Worm (Caenorhabditis elegans) whole organism, L4 larva: ENCODE measurements around the gene nhr-103.
A peak's percentile ranks its signal among the peaks of the same experiment; 100 is the strongest.

ENCODE experiments used
- aha-1 ChIP-seq: fragments of 150-350 bp; peaks from one replicate; lab custom pipeline; 2014; ENCODE audit warnings: missing biosample characterization, missing genetic modification characterization
- ceh-28 ChIP-seq: fragments of 150-350 bp; optimal IDR thresholded peaks from 2 replicates; lab custom pipeline; 2014; ENCODE audit warnings: missing biosample characterization, missing genetic modification reagents, missing genetic modification characterization
- dmd-6 ChIP-seq: fragments of 200-800 bp; sonication (Bioruptor generic); IDR thresholded peaks from 2 replicates; pipeline ENCODE4 v1.3.6; 2022; ENCODE audit warnings: missing genetic modification reagents, missing genetic modification characterization, missing compliant biosample characterization
- duxl-1 ChIP-seq: sonication (generic microtip); optimal IDR thresholded peaks from 2 replicates; lab custom pipeline; 2016; ENCODE audit warnings: mild to moderate bottlenecking, missing genetic modification characterization, moderate library complexity, missing compliant biosample characterization; ENCODE audit not compliant: poor library complexity
- lin-13 ChIP-seq: fragments of 150-350 bp; optimal IDR thresholded peaks from 2 replicates; lab custom pipeline; 2014; ENCODE audit warnings: missing biosample characterization, missing genetic modification reagents, missing genetic modification characterization
- lsy-2 ChIP-seq, 2 experiments: fragments of 150-350 bp in 1 of 2; sonication (generic microtip) in 1 of 2; optimal IDR thresholded peaks; 2 replicates each; lab custom pipeline; 2014 to 2017; ENCODE audit warnings: missing biosample characterization in 2 of 2, missing genetic modification characterization in 2 of 2
- nhr-237 ChIP-seq: sonication (generic microtip); optimal IDR thresholded peaks from 2 replicates; lab custom pipeline; 2017; ENCODE audit warnings: missing biosample characterization, missing genetic modification characterization
- pqm-1 ChIP-seq: sonication (generic microtip); optimal IDR thresholded peaks from 2 replicates; lab custom pipeline; 2017; ENCODE audit warnings: missing biosample characterization, missing genetic modification characterization
- saeg-2 ChIP-seq: fragments of 200-800 bp; sonication (Bioruptor generic); IDR thresholded peaks from 2 replicates; pipeline ENCODE4 v1.3.6; 2022; ENCODE audit warnings: missing genetic modification reagents, missing genetic modification characterization, missing compliant biosample characterization
- unc-62 ChIP-seq, 3 experiments: fragments of 150-350 bp in 1 of 3; sonication (generic microtip); optimal IDR thresholded peaks in 2 of 3; peaks in 1 of 3; 1 replicate in 1 of 3; 2 replicates in 2 of 3; lab custom pipeline; 2014 to 2017; ENCODE audit warnings: missing biosample characterization in 3 of 3, missing genetic modification characterization in 3 of 3, missing genetic modification reagents in 3 of 3, missing genotype in 1 of 3

ce11 chrV:2177307-2177764, 47.9 kb upstream of the nhr-103 start, which contains the start of gene srbc-17:
- TF ChIP-seq lsy-2 (tag; optimal IDR thresholded peaks at IDR 0.05; lab: Kevin White, UChicago) (no peak), saeg-2 (GFP tag; lab: Robert Waterston, UW) (no peak), duxl-1 (tag; lab: Kevin White, UChicago) (no peak), ceh-28 (tag; lab: Kevin White, UChicago) (no peak), nhr-237 (tag; lab: Kevin White, UChicago) (no peak), lin-13 (GFP tag; lab: Kevin White, UChicago) (no peak), aha-1 (no peak), unc-62 (GFP tag; optimal IDR thresholded peaks at IDR 0.05 in 1 of 2; lab: Kevin White, UChicago) (peak in 1 of 2 experiments; percentile 94), unc-62 (tag; optimal IDR thresholded peaks at IDR 0.05; lab: Kevin White, UChicago) (no peak), pqm-1 (tag; lab: Kevin White, UChicago) (no peak), dmd-6 (no peak)
